Fruit fly (Drosophila melanogaster) Kc167 (cell line): ENCODE measurements around the gene Jon65Ai.

ENCODE experiments used
- Myc ChIP-seq: fragments of >200 bp; optimal IDR thresholded peaks from 2 replicates; lab custom pipeline; 2017; ENCODE audit warnings: missing external identifiers
- Sin3A ChIP-seq: fragments of >200 bp; optimal IDR thresholded peaks from 2 replicates; lab custom pipeline; 2018; ENCODE audit warnings: missing external identifiers
- h ChIP-seq: fragments of >200 bp; optimal IDR thresholded peaks from 3 replicates; lab custom pipeline; 2018; ENCODE audit warnings: missing external identifiers
- insv ChIP-seq: fragments of >200 bp; optimal IDR thresholded peaks from 3 replicates; lab custom pipeline; 2018; ENCODE audit warnings: missing external identifiers
- psq ChIP-seq: fragments of >200 bp; optimal IDR thresholded peaks from 2 replicates; lab custom pipeline; 2017; ENCODE audit warnings: missing external identifiers
- ttk ChIP-seq: sonication (Bioruptor generic); optimal IDR thresholded peaks from 2 replicates; lab custom pipeline; 2017; ENCODE audit warnings: missing external identifiers

Gene Jon65Ai

dm6 chr3L:6054343-6054742, at the start of gene Jon65Ai:
TSS of gene Jon65Ai (minus strand) at chr3L:6054443.
- TF ChIP-seq h (lab: Kevin White, UChicago) (no peak), ttk (lab: Kevin White, UChicago) (no peak), Myc (no peak), Sin3A (no peak), insv (no peak), psq (lab: Kevin White, UChicago) (no peak)

- TF ChIP-seq insv (no peak), ttk (lab: Kevin White, UChicago) (no peak), psq (lab: Kevin White, UChicago) (no peak), Sin3A (no peak), h (lab: Kevin White, UChicago) (no peak), Myc (no peak)
These were observed 49.4 kb upstream of the Jon65Ai start for dm6 chr3L:6103658-6104057.

dm6 chr3L:6097270-6097669, 43.0 kb upstream of the Jon65Ai start, which contains the start of gene Ets65A:
TSS of gene Ets65A (plus strand) at chr3L:6097617.
- TF ChIP-seq ttk (lab: Kevin White, UChicago) (no peak), Sin3A (no peak), Myc (no peak), insv (no peak), psq (lab: Kevin White, UChicago) (no peak), h (lab: Kevin White, UChicago) (no peak)

- no peak for TF ChIP-seq Sin3A
- no peak for TF ChIP-seq insv
- no peak for TF ChIP-seq psq (lab: Kevin White, UChicago)
- no peak for TF ChIP-seq ttk (lab: Kevin White, UChicago)
- TF ChIP-seq h (lab: Kevin White, UChicago): no peak
- no peak for TF ChIP-seq Myc
These were observed 40.5 kb upstream of the Jon65Ai start, which contains the start of the genes CG10467 and loj for dm6 chr3L:6094697-6095096. TSS of gene CG10467 (minus strand) at chr3L:6094747. TSS of gene loj (plus strand) at chr3L:6094987.

dm6 chr3L:6093213-6093612, 39.0 kb upstream of the Jon65Ai start, which contains the start of gene CG10469:
TSS of gene CG10469 (minus strand) at chr3L:6093313.
- no peak for TF ChIP-seq psq (lab: Kevin White, UChicago)
- TF ChIP-seq h (lab: Kevin White, UChicago): no peak
- TF ChIP-seq Myc: no peak
- TF ChIP-seq insv: no peak

- TF ChIP-seq h (lab: Kevin White, UChicago): no peak
- no peak for TF ChIP-seq Sin3A
- no peak for TF ChIP-seq Myc
- TF ChIP-seq ttk (lab: Kevin White, UChicago): no peak
- TF ChIP-seq insv: no peak
- no peak for TF ChIP-seq psq (lab: Kevin White, UChicago)
These were observed 31.7 kb upstream of the Jon65Ai start for dm6 chr3L:6085988-6086387.

- no peak for TF ChIP-seq ttk (lab: Kevin White, UChicago)
- TF ChIP-seq Myc: no peak
- TF ChIP-seq insv: no peak
- TF ChIP-seq h (lab: Kevin White, UChicago): no peak
- TF ChIP-seq psq (lab: Kevin White, UChicago): no peak
- TF ChIP-seq Sin3A: no peak
These were observed 30.9 kb upstream of the Jon65Ai start for dm6 chr3L:6085157-6085556.

dm6 chr3L:6084446-6084845, 30.2 kb upstream of the Jon65Ai start:
- TF ChIP-seq insv (no peak), Sin3A (no peak), ttk (lab: Kevin White, UChicago) (no peak), Myc (no peak), h (lab: Kevin White, UChicago) (no peak), psq (lab: Kevin White, UChicago) (no peak)

dm6 chr3L:6082561-6082960, 28.3 kb upstream of the Jon65Ai start, which contains the start of gene CG13293:
TSS of gene CG13293 (plus strand) at chr3L:6082883.
- no peak for TF ChIP-seq insv
- no peak for TF ChIP-seq ttk (lab: Kevin White, UChicago)
- no peak for TF ChIP-seq Myc
- TF ChIP-seq Sin3A: no peak
- TF ChIP-seq h (lab: Kevin White, UChicago): no peak
- no peak for TF ChIP-seq psq (lab: Kevin White, UChicago)

dm6 chr3L:6076429-6076828, 22.2 kb upstream of the Jon65Ai start, which contains the start of gene ssp6:
TSS of gene ssp6 (plus strand) at chr3L:6076722.
- no peak for TF ChIP-seq insv

dm6 chr3L:6074975-6075692, 20.9 kb upstream of the Jon65Ai start, which contains the start of the genes CG13295 and CG6610:
TSS of gene CG13295 (minus strand) at chr3L:6075245.
TSS of gene CG6610 (plus strand) at chr3L:6075536.
- TF ChIP-seq ttk (lab: Kevin White, UChicago) (no peak), h (lab: Kevin White, UChicago) (no peak), Sin3A (no peak), psq (lab: Kevin White, UChicago) (no peak), Myc (no peak), insv (no peak)

- TF ChIP-seq insv (no peak), h (lab: Kevin White, UChicago) (no peak), Sin3A (no peak), ttk (lab: Kevin White, UChicago) (no peak), psq (lab: Kevin White, UChicago) (no peak), Myc (no peak)
These were observed 17.4 kb upstream of the Jon65Ai start, which contains the start of gene CG6602 for dm6 chr3L:6071454-6072189. TSS of gene CG6602 (plus strand) at chr3L:6072139.
